Fruit fly (Drosophila melanogaster) whole organism, embryonic: Measurements from ENCODE around the gene pav.
A peak's percentile ranks its signal among the peaks of the same experiment; 100 is the strongest.

ENCODE experiments used
- Aef1 ChIP-seq: fragments of 200-800 bp; sonication (Bioruptor generic); IDR thresholded peaks from 3 replicates; pipeline ENCODE4 v1.3.6; 2022; ENCODE audit warnings: missing biosample characterization, missing genetic modification characterization
- Bdp1 ChIP-seq: fragments of 200-800 bp; sonication (Bioruptor generic); optimal IDR thresholded peaks from 3 replicates; lab custom pipeline; 2016; ENCODE audit warnings: missing biosample characterization, missing genetic modification characterization
- CG10462 ChIP-seq: fragments of 200-800 bp; sonication (Bioruptor generic); optimal IDR thresholded peaks from 2 replicates; lab custom pipeline; 2016; ENCODE audit warnings: missing biosample characterization, missing genetic modification characterization
- CG11723 ChIP-seq: fragments of 200-800 bp; sonication (Bioruptor generic); optimal IDR thresholded peaks from 2 replicates; lab custom pipeline; 2017; ENCODE audit warnings: missing biosample characterization, mild to moderate bottlenecking, missing genetic modification characterization
- CG14014 ChIP-seq: fragments of 200-800 bp; sonication (Bioruptor generic); IDR thresholded peaks from 2 replicates; pipeline ENCODE4 v1.3.6; 2022; ENCODE audit warnings: missing biosample characterization, missing genetic modification characterization
- CG14050 ChIP-seq: fragments of 200-800 bp; sonication (Bioruptor generic); IDR thresholded peaks from 3 replicates; pipeline ENCODE4 v1.3.6; 2022; ENCODE audit warnings: missing biosample characterization, missing genetic modification characterization
- CG15479 ChIP-seq: fragments of 200-800 bp; sonication (Bioruptor generic); optimal IDR thresholded peaks from 3 replicates; lab custom pipeline; 2019; ENCODE audit warnings: missing biosample characterization, mild to moderate bottlenecking, missing genetic modification characterization, moderate library complexity
- CG17328 ChIP-seq: fragments of 200-800 bp; sonication (Bioruptor generic); IDR thresholded peaks from 2 replicates; pipeline ENCODE4 v1.3.6; 2022; ENCODE audit warnings: missing biosample characterization, missing genetic modification characterization
- CG2678 ChIP-seq: fragments of 200-800 bp; sonication (Bioruptor generic); optimal IDR thresholded peaks from 3 replicates; lab custom pipeline; 2019; ENCODE audit warnings: missing biosample characterization, mild to moderate bottlenecking, missing genetic modification characterization, moderate library complexity
- CG30431 ChIP-seq: fragments of 200-800 bp; sonication (Bioruptor generic); optimal IDR thresholded peaks from 2 replicates; lab custom pipeline; 2017; ENCODE audit warnings: missing biosample characterization, missing genetic modification characterization
- CG33213 ChIP-seq: fragments of 200-800 bp; sonication (Bioruptor generic); optimal IDR thresholded peaks from 3 replicates; lab custom pipeline; 2016; ENCODE audit warnings: missing biosample characterization, missing genetic modification characterization
- CG34422 ChIP-seq: fragments of 200-800 bp; sonication (Bioruptor generic); IDR thresholded peaks from 3 replicates; pipeline ENCODE4 v1.3.6; 2022; ENCODE audit warnings: missing biosample characterization, missing genetic modification characterization
- CG3847 ChIP-seq: fragments of 200-800 bp; sonication (Bioruptor generic); IDR thresholded peaks from 2 replicates; pipeline ENCODE4 v1.3.6; 2022; ENCODE audit warnings: missing biosample characterization, missing genetic modification characterization
- CG5245 ChIP-seq: fragments of 200-800 bp; sonication (Bioruptor generic); optimal IDR thresholded peaks from 3 replicates; lab custom pipeline; 2016; ENCODE audit warnings: missing biosample characterization, missing genetic modification characterization
- CG6791 ChIP-seq: fragments of 200-800 bp; sonication (Bioruptor generic); IDR thresholded peaks from 3 replicates; pipeline ENCODE4 v1.3.6; 2022; ENCODE audit warnings: missing biosample characterization, missing genetic modification characterization; ENCODE audit not compliant: partially characterized antibody
- CG7271 ChIP-seq: fragments of 200-800 bp; sonication (Bioruptor generic); optimal IDR thresholded peaks from 2 replicates; lab custom pipeline; 2018; ENCODE audit warnings: missing biosample characterization, mild to moderate bottlenecking, missing genetic modification characterization, moderate library complexity
- CG7357 ChIP-seq: fragments of 200-800 bp; sonication (Bioruptor generic); IDR thresholded peaks from 3 replicates; pipeline ENCODE4 v1.3.6; 2022; ENCODE audit warnings: missing biosample characterization, missing genetic modification characterization
- CG8290 ChIP-seq, 3 experiments: fragments of 200-800 bp; sonication (Bioruptor generic); optimal IDR thresholded peaks; 2 replicates each; lab custom pipeline; 2016 to 2019; ENCODE audit warnings: missing biosample characterization in 3 of 3, missing genetic modification characterization in 3 of 3, mild to moderate bottlenecking in 2 of 3, moderate library complexity in 1 of 3
- CG9215 ChIP-seq: fragments of 200-800 bp; sonication (Bioruptor generic); IDR thresholded peaks from 2 replicates; pipeline ENCODE4 v1.3.6; 2022; ENCODE audit warnings: missing biosample characterization, missing genetic modification characterization
- ERR ChIP-seq: fragments of 200-800 bp; sonication (Bioruptor generic); optimal IDR thresholded peaks from 2 replicates; lab custom pipeline; 2016; ENCODE audit warnings: missing biosample characterization, missing genetic modification characterization
- Ets65A ChIP-seq: fragments of 200-800 bp; sonication (Bioruptor generic); peaks from one replicate; lab custom pipeline; 2016; ENCODE audit warnings: missing biosample characterization, missing genetic modification characterization
- GATAe ChIP-seq: fragments of 200-800 bp; sonication (Bioruptor generic); conservative IDR thresholded peaks from 2 replicates; pipeline ENCODE4 v1.3.6; 2022; ENCODE audit warnings: missing biosample characterization, missing genetic modification characterization
- Hr39 ChIP-seq: fragments of >200 bp; optimal IDR thresholded peaks from 2 replicates; lab custom pipeline; 2017
- Neu2 ChIP-seq: fragments of 200-800 bp; sonication (Bioruptor generic); optimal IDR thresholded peaks from 3 replicates; lab custom pipeline; 2016; ENCODE audit warnings: missing biosample characterization, missing genetic modification characterization, borderline replicate concordance
- Nf-YC ChIP-seq: fragments of 200-800 bp; optimal IDR thresholded peaks from 3 replicates; lab custom pipeline; 2019; ENCODE audit warnings: missing biosample characterization, mild to moderate bottlenecking, missing genetic modification characterization, moderate library complexity
- Poxn ChIP-seq: fragments of 200-800 bp; sonication (Bioruptor generic); IDR thresholded peaks from 2 replicates; pipeline ENCODE4 v1.3.6; 2022; ENCODE audit warnings: missing biosample characterization, missing genetic modification characterization
- al ChIP-seq: fragments of 200-800 bp; sonication (Bioruptor generic); IDR thresholded peaks from 2 replicates; pipeline ENCODE4 v1.3.6; 2022; ENCODE audit warnings: missing biosample characterization, missing genetic modification characterization
- amos ChIP-seq: fragments of 200-800 bp; sonication (Bioruptor generic); IDR thresholded peaks from 2 replicates; pipeline ENCODE4 v1.3.6; 2022; ENCODE audit warnings: missing biosample characterization, missing genetic modification characterization; ENCODE audit not compliant: partially characterized antibody
- ap ChIP-seq: fragments of 200-800 bp; sonication (Bioruptor generic); IDR thresholded peaks from 2 replicates; pipeline ENCODE4 v1.3.6; 2022; ENCODE audit warnings: missing biosample characterization, missing genetic modification characterization
- cad ChIP-seq: fragments of >200 bp; optimal IDR thresholded peaks from 2 replicates; lab custom pipeline; 2017; ENCODE audit warnings: missing biosample characterization, missing genetic modification characterization
- cg ChIP-seq: fragments of 200-800 bp; sonication (Bioruptor generic); optimal IDR thresholded peaks from 3 replicates; lab custom pipeline; 2019; ENCODE audit warnings: missing biosample characterization, mild to moderate bottlenecking, missing genetic modification characterization, moderate library complexity
- dan ChIP-seq: fragments of 200-800 bp; sonication (Bioruptor generic); IDR thresholded peaks from 2 replicates; pipeline ENCODE4 v1.3.6; 2022; ENCODE audit warnings: missing biosample characterization, missing genetic modification characterization
- dpn ChIP-seq, 2 experiments: fragments of 200-800 bp; sonication (Bioruptor generic); optimal IDR thresholded peaks; 3 replicates each; lab custom pipeline; 2016; ENCODE audit warnings: missing biosample characterization in 2 of 2, missing genetic modification characterization in 2 of 2
- fu2 ChIP-seq: fragments of 200-800 bp; sonication (Bioruptor generic); optimal IDR thresholded peaks from 2 replicates; lab custom pipeline; 2016; ENCODE audit warnings: missing biosample characterization, missing genetic modification characterization
- grau ChIP-seq: fragments of 200-800 bp; optimal IDR thresholded peaks from 3 replicates; lab custom pipeline; 2019; ENCODE audit warnings: missing biosample characterization, mild to moderate bottlenecking, missing genetic modification characterization, moderate library complexity
- hth ChIP-seq: fragments of >200 bp; optimal IDR thresholded peaks from 2 replicates; lab custom pipeline; 2017; ENCODE audit warnings: inconsistent platforms
- nerfin-2 ChIP-seq: fragments of 200-800 bp; sonication (Bioruptor generic); IDR thresholded peaks from 2 replicates; pipeline ENCODE4 v1.3.6; 2022; ENCODE audit warnings: missing biosample characterization, missing genetic modification characterization; ENCODE audit not compliant: partially characterized antibody
- nom ChIP-seq: fragments of 200-800 bp; sonication (Bioruptor generic); optimal IDR thresholded peaks from 2 replicates; lab custom pipeline; 2017; ENCODE audit warnings: missing biosample characterization, missing genetic modification characterization, mild to moderate bottlenecking, moderate library complexity, missing genetic modification reagents
- org-1 ChIP-seq: fragments of 200-800 bp; sonication (Bioruptor generic); optimal IDR thresholded peaks from 2 replicates; lab custom pipeline; 2017; ENCODE audit warnings: missing biosample characterization, missing genetic modification characterization
- ro ChIP-seq: fragments of 200-800 bp; sonication (Bioruptor generic); IDR thresholded peaks from 2 replicates; pipeline ENCODE4 v1.3.6; 2022; ENCODE audit warnings: missing biosample characterization, missing genetic modification characterization
- sens-2 ChIP-seq: fragments of 200-800 bp; sonication (Bioruptor generic); IDR thresholded peaks from 2 replicates; pipeline ENCODE4 v1.3.6; 2022; ENCODE audit warnings: missing biosample characterization, missing genetic modification characterization
- seq ChIP-seq: fragments of 200-800 bp; sonication (Bioruptor generic); IDR thresholded peaks from 2 replicates; pipeline ENCODE4 v1.3.6; 2022; ENCODE audit warnings: missing biosample characterization, missing genetic modification characterization
- sob ChIP-seq: fragments of 200-800 bp; sonication (Bioruptor generic); IDR thresholded peaks from 2 replicates; pipeline ENCODE4 v1.3.6; 2022; ENCODE audit warnings: missing biosample characterization, missing genetic modification characterization
- sqz ChIP-seq: fragments of 200-800 bp; sonication (Bioruptor generic); optimal IDR thresholded peaks from 3 replicates; lab custom pipeline; 2018; ENCODE audit warnings: missing biosample characterization, mild to moderate bottlenecking, missing genetic modification characterization
- stc ChIP-seq: fragments of 200-800 bp; sonication (Bioruptor generic); IDR thresholded peaks from 2 replicates; pipeline ENCODE4 v1.3.6; 2022; ENCODE audit warnings: missing biosample characterization, missing genetic modification characterization
- yki ChIP-seq: fragments of >200 bp; optimal IDR thresholded peaks from 3 replicates; lab custom pipeline; 2018
- z ChIP-seq: fragments of 200-800 bp; sonication (Bioruptor generic); IDR thresholded peaks from 3 replicates; pipeline ENCODE4 v1.3.6; 2022; ENCODE audit warnings: missing biosample characterization, missing genetic modification characterization
- zen ChIP-seq: fragments of 200-800 bp; sonication (Bioruptor generic); optimal IDR thresholded peaks from 3 replicates; lab custom pipeline; 2018; ENCODE audit warnings: missing biosample characterization, mild to moderate bottlenecking, missing genetic modification characterization, moderate library complexity

Gene pav

DNA sequence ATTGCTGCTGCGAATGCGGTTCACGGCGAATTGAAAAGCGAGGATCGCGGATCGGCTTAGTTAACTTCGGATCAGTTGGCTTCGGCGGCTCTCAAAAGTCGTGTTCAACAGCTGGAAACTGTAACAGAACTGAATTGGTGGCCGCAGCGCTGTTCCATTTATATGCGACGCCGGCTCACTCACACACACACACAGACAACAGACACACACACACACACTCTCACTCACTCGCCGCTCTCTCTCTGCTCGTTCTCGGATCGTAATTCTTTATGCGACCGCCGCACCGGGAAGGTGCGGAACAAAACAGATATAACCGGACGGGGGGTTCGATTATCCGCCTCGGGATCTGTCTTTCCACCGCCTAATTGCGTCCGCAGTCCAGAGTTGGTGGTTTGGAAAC lies 15.4 kb upstream of the pav start, which contains the start of gene CG46460 (continued):
- TF ChIP-seq hth (no peak), CG11723 (no peak), al (no peak), yki (peak; percentile 16), CG17328 (GFP tag; lab: Robert Waterston, UW) (peak; percentile 11; the same call in 1 of the 2 replicates), CG14050 (GFP tag; lab: Robert Waterston, UW) (no peak), dan (GFP tag; lab: Robert Waterston, UW) (no peak), Ets65A (GFP tag; lab: Kevin White, UChicago) (peak; percentile 74), seq (GFP tag; lab: Robert Waterston, UW) (no peak), CG6791 (GFP tag; lab: Robert Waterston, UW) (peak; percentile 40; the same call in 2 of the 3 replicates), fu2 (GFP tag; lab: Kevin White, UChicago) (no peak), cad (GFP tag; lab: Kevin White, UChicago) (peak; percentile 44), z (GFP tag; lab: Robert Waterston, UW) (peak; percentile 81), ro (GFP tag; lab: Robert Waterston, UW) (no peak), CG9215 (GFP tag; lab: Robert Waterston, UW) (no peak), CG30431 (GFP tag; lab: Kevin White, UChicago) (no peak), CG34422 (GFP tag; lab: Robert Waterston, UW) (0 out of 3 replicates have a peak, but pooled peaks have one; percentile 36), Neu2 (GFP tag; lab: Kevin White, UChicago) (no peak), dpn (GFP tag; optimal IDR thresholded peaks at IDR 0.05; lab: Kevin White, UChicago) (no peak), CG2678 (tag; lab: Kevin White, UChicago) (peak; percentile 4), CG3847 (no peak), zen (tag; lab: Kevin White, UChicago) (peak; percentile 70), CG8290 (GFP tag; optimal IDR thresholded peaks at IDR 0.05; lab: Kevin White, UChicago) (peak; percentile 6), CG8290 (tag; optimal IDR thresholded peaks at IDR 0.05; lab: Kevin White, UChicago) (peak in 1 of 2 experiments; percentile 12), CG7271 (tag; lab: Kevin White, UChicago) (no peak), Nf-YC (tag; lab: Kevin White, UChicago) (peak; percentile 6), Bdp1 (no peak), CG33213 (no peak), CG7357 (GFP tag; lab: Robert Waterston, UW) (no peak), cg (GFP tag; lab: Kevin White, UChicago) (peak; percentile 94), stc (GFP tag; lab: Robert Waterston, UW) (no peak), sens-2 (GFP tag; lab: Robert Waterston, UW) (peak; percentile 31; the same call in 1 of the 2 replicates), Hr39 (lab: Kevin White, UChicago) (no peak), ERR (GFP tag; lab: Kevin White, UChicago) (no peak), nom (GFP tag; lab: Kevin White, UChicago) (peak; percentile 45), amos (GFP tag; lab: Robert Waterston, UW) (peak; percentile 19; the same call in 1 of the 2 replicates), GATAe (GFP tag; lab: Robert Waterston, UW) (no peak), Aef1 (GFP tag; lab: Robert Waterston, UW) (no peak), sqz (no peak), CG14014 (GFP tag; lab: Robert Waterston, UW) (0 out of 2 replicates have a peak, but pooled peaks have one; percentile 20), CG10462 (GFP tag; lab: Kevin White, UChicago) (no peak), nerfin-2 (GFP tag; lab: Robert Waterston, UW) (peak; percentile 35; the same call in 1 of the 2 replicates), grau (tag; lab: Kevin White, UChicago) (peak; percentile 21), org-1 (no peak), ap (no peak), CG5245 (GFP tag; lab: Kevin White, UChicago) (no peak), Poxn (no peak), CG15479 (GFP tag; lab: Kevin White, UChicago) (no peak), sob (GFP tag; lab: Robert Waterston, UW) (0 out of 2 replicates have a peak, but pooled peaks have one; percentile 13)
